Worm (Caenorhabditis elegans) whole organism, L3 larva: ENCODE results near the gene rad-54.L2.

Experiments
- elt-3 ChIP-seq, 3 experiments: fragments of 150-350 bp in 1 of 3; sonication (generic microtip) in 2 of 3; optimal IDR thresholded peaks; 2 replicates in 2 of 3; 4 replicates in 1 of 3; lab custom pipeline; 2014 to 2017; ENCODE audit warnings: missing biosample characterization in 3 of 3, missing genetic modification characterization in 3 of 3
- lin-15B ChIP-seq: fragments of 150-350 bp; optimal IDR thresholded peaks from 2 replicates; lab custom pipeline; 2014; ENCODE audit warnings: missing biosample characterization, missing genetic modification characterization
- nhr-11 ChIP-seq: fragments of 150-350 bp; optimal IDR thresholded peaks from 2 replicates; lab custom pipeline; 2014; ENCODE audit warnings: missing biosample characterization, missing genetic modification characterization
- nhr-25 ChIP-seq: sonication (generic microtip); optimal IDR thresholded peaks from 2 replicates; lab custom pipeline; 2017; ENCODE audit warnings: missing biosample characterization, missing genetic modification characterization
- nhr-77 ChIP-seq: fragments of 150-350 bp; optimal IDR thresholded peaks from 2 replicates; lab custom pipeline; 2014; ENCODE audit warnings: missing biosample characterization, missing genetic modification characterization
- snpc-4 ChIP-seq: fragments of 150-350 bp; optimal IDR thresholded peaks from 2 replicates; lab custom pipeline; 2014; ENCODE audit warnings: missing biosample characterization, missing genetic modification characterization

- TF ChIP-seq nhr-25 = no peak
- TF ChIP-seq elt-3 (tag; optimal IDR thresholded peaks at IDR 0.05; lab: Kevin White, UChicago) = no peak
- no peak for TF ChIP-seq nhr-77 (tag; lab: Kevin White, UChicago)
- no peak for TF ChIP-seq nhr-11 (tag; lab: Kevin White, UChicago)
- TF ChIP-seq lin-15B (tag; lab: Kevin White, UChicago) = no peak
- TF ChIP-seq snpc-4 (tag; lab: Kevin White, UChicago) = no peak
These were observed 7.6 kb upstream of the rad-54.L2 start, which contains the start of gene C09G9.5 for ce11 chrIV:8886228-8886627.
